Fruit fly (Drosophila melanogaster) whole organism, embryonic: ENCODE data around the gene asf1.

Source experiments
- C15 ChIP-seq: fragments of 200-800 bp; sonication (Bioruptor generic); IDR thresholded peaks from 3 replicates; pipeline ENCODE4 v1.3.6; 2022; ENCODE audit warnings: missing biosample characterization, missing genetic modification characterization
- CG11560 ChIP-seq: fragments of 200-800 bp; sonication (Bioruptor generic); IDR thresholded peaks from 3 replicates; pipeline ENCODE4 v1.3.6; 2022; ENCODE audit warnings: missing biosample characterization, missing genetic modification characterization
- CG13775 ChIP-seq: fragments of 200-800 bp; sonication (Bioruptor generic); optimal IDR thresholded peaks from 3 replicates; lab custom pipeline; 2017; ENCODE audit warnings: missing biosample characterization, mild to moderate bottlenecking, missing genetic modification characterization
- CG14014 ChIP-seq: fragments of 200-800 bp; sonication (Bioruptor generic); IDR thresholded peaks from 2 replicates; pipeline ENCODE4 v1.3.6; 2022; ENCODE audit warnings: missing biosample characterization, missing genetic modification characterization
- CG16813 ChIP-seq: fragments of 200-800 bp; sonication (Bioruptor generic); IDR thresholded peaks from 3 replicates; pipeline ENCODE4 v1.3.6; 2022; ENCODE audit warnings: missing biosample characterization, missing genetic modification characterization; ENCODE audit not compliant: partially characterized antibody
- CG17359 ChIP-seq: fragments of 200-800 bp; sonication (Bioruptor generic); optimal IDR thresholded peaks from 3 replicates; lab custom pipeline; 2018; ENCODE audit warnings: missing biosample characterization, mild to moderate bottlenecking, missing genetic modification characterization, moderate library complexity
- CG18619 ChIP-seq: fragments of 200-800 bp; sonication (Bioruptor generic); optimal IDR thresholded peaks from 3 replicates; lab custom pipeline; 2017; ENCODE audit warnings: missing biosample characterization, mild to moderate bottlenecking, missing genetic modification characterization
- CG30020 ChIP-seq: fragments of 200-800 bp; optimal IDR thresholded peaks from 2 replicates; lab custom pipeline; 2019; ENCODE audit warnings: missing biosample characterization, mild to moderate bottlenecking, missing genetic modification characterization, moderate library complexity
- CG3065 ChIP-seq: fragments of 200-800 bp; sonication (Bioruptor generic); optimal IDR thresholded peaks from 2 replicates; lab custom pipeline; 2016; ENCODE audit warnings: missing biosample characterization, missing genetic modification characterization
- CG32772 ChIP-seq: fragments of 200-800 bp; sonication (Bioruptor generic); IDR thresholded peaks from 2 replicates; pipeline ENCODE4 v1.3.6; 2022; ENCODE audit warnings: missing biosample characterization, missing genetic modification characterization
- CG4404 ChIP-seq: fragments of 200-800 bp; sonication (Bioruptor generic); IDR thresholded peaks from 2 replicates; pipeline ENCODE4 v1.3.6; 2022; ENCODE audit warnings: missing biosample characterization, missing genetic modification characterization
- CG6791 ChIP-seq: fragments of 200-800 bp; sonication (Bioruptor generic); IDR thresholded peaks from 3 replicates; pipeline ENCODE4 v1.3.6; 2022; ENCODE audit warnings: missing biosample characterization, missing genetic modification characterization; ENCODE audit not compliant: partially characterized antibody
- CG7963 ChIP-seq: fragments of 200-800 bp; sonication (Bioruptor generic); IDR thresholded peaks from 3 replicates; pipeline ENCODE4 v1.3.6; 2022; ENCODE audit warnings: missing biosample characterization, missing genetic modification characterization; ENCODE audit not compliant: partially characterized antibody
- CG7987 ChIP-seq: fragments of 200-800 bp; sonication (Bioruptor generic); optimal IDR thresholded peaks from 2 replicates; lab custom pipeline; 2018; ENCODE audit warnings: missing biosample characterization, mild to moderate bottlenecking, missing genetic modification characterization, moderate library complexity
- CG8478 ChIP-seq: fragments of >200 bp; optimal IDR thresholded peaks from 2 replicates; lab custom pipeline; 2018
- CG9932 ChIP-seq: fragments of 200-800 bp; sonication (Bioruptor generic); IDR thresholded peaks from 2 replicates; pipeline ENCODE4 v1.3.6; 2022; ENCODE audit warnings: missing biosample characterization, missing genetic modification characterization
- CTCF ChIP-seq: fragments of 200-800 bp; sonication (Bioruptor generic); optimal IDR thresholded peaks from 2 replicates; lab custom pipeline; 2017; ENCODE audit warnings: missing biosample characterization, mild to moderate bottlenecking, missing genetic modification characterization, moderate library complexity
- D19B ChIP-seq: fragments of 200-800 bp; sonication (Bioruptor generic); optimal IDR thresholded peaks from 2 replicates; lab custom pipeline; 2017; ENCODE audit warnings: missing biosample characterization, mild to moderate bottlenecking, missing genetic modification characterization
- Dfd ChIP-seq, 2 experiments: fragments of >200 bp; optimal IDR thresholded peaks; 2 replicates each; lab custom pipeline; 2017; ENCODE audit warnings: missing biosample characterization in 2 of 2, missing genetic modification characterization in 2 of 2
- Drgx ChIP-seq: fragments of 200-800 bp; sonication (Bioruptor generic); IDR thresholded peaks from 2 replicates; pipeline ENCODE4 v1.3.6; 2022; ENCODE audit warnings: missing biosample characterization, missing genetic modification characterization
- E2f2 ChIP-seq: fragments of 200-800 bp; sonication (Bioruptor generic); IDR thresholded peaks from 2 replicates; pipeline ENCODE4 v1.3.6; 2022; ENCODE audit warnings: missing biosample characterization, missing genetic modification characterization
- Ets65A ChIP-seq: fragments of 200-800 bp; sonication (Bioruptor generic); peaks from one replicate; lab custom pipeline; 2016; ENCODE audit warnings: missing biosample characterization, missing genetic modification characterization
- Gsc ChIP-seq: fragments of 200-800 bp; sonication (Bioruptor generic); IDR thresholded peaks from 2 replicates; pipeline ENCODE4 v1.3.6; 2022; ENCODE audit warnings: missing biosample characterization, missing genetic modification characterization
- H15 ChIP-seq: fragments of 200-800 bp; sonication (Bioruptor generic); IDR thresholded peaks from 3 replicates; pipeline ENCODE4 v1.3.6; 2022; ENCODE audit warnings: missing biosample characterization, missing genetic modification characterization
- Hr39 ChIP-seq: fragments of >200 bp; optimal IDR thresholded peaks from 2 replicates; lab custom pipeline; 2017
- Med ChIP-seq: fragments of 200-800 bp; sonication (Bioruptor generic); peaks from one replicate; lab custom pipeline; 2016; ENCODE audit warnings: missing biosample characterization, missing genetic modification characterization, mild to moderate bottlenecking, inconsistent platforms, moderate library complexity
- Myb ChIP-seq: fragments of 200-800 bp; sonication (Bioruptor generic); optimal IDR thresholded peaks from 2 replicates; lab custom pipeline; 2016; ENCODE audit warnings: missing biosample characterization, missing genetic modification characterization
- Pdp1 ChIP-seq, 2 experiments: fragments of 200-800 bp; sonication (Bioruptor generic); optimal IDR thresholded peaks; 3 replicates each; lab custom pipeline; 2016; ENCODE audit warnings: missing biosample characterization in 2 of 2, missing genetic modification characterization in 2 of 2, mild to moderate bottlenecking in 1 of 2, moderate library complexity in 1 of 2
- Rfx ChIP-seq: fragments of 200-800 bp; sonication (Bioruptor generic); IDR thresholded peaks from 2 replicates; pipeline ENCODE4 v1.3.6; 2022; ENCODE audit warnings: missing biosample characterization, missing genetic modification characterization
- Sry-β ChIP-seq: fragments of 200-800 bp; sonication (Bioruptor generic); optimal IDR thresholded peaks from 2 replicates; lab custom pipeline; 2018; ENCODE audit warnings: missing biosample characterization, mild to moderate bottlenecking, missing genetic modification characterization, moderate library complexity
- amos ChIP-seq: fragments of 200-800 bp; sonication (Bioruptor generic); IDR thresholded peaks from 2 replicates; pipeline ENCODE4 v1.3.6; 2022; ENCODE audit warnings: missing biosample characterization, missing genetic modification characterization; ENCODE audit not compliant: partially characterized antibody
- ash1 ChIP-seq: fragments of 200-800 bp; sonication (Bioruptor generic); optimal IDR thresholded peaks from 2 replicates; lab custom pipeline; 2018; ENCODE audit warnings: missing biosample characterization, mild to moderate bottlenecking, missing genetic modification characterization
- bsh ChIP-seq, 2 experiments: fragments of 200-800 bp; sonication (Bioruptor generic); optimal IDR thresholded peaks; 2 replicates each; lab custom pipeline; 2017 to 2018; ENCODE audit warnings: mild to moderate bottlenecking in 2 of 2, missing biosample characterization in 2 of 2, missing genetic modification characterization in 2 of 2, moderate library complexity in 1 of 2
- ftz-f1 ChIP-seq: fragments of 200-800 bp; sonication (Bioruptor generic); optimal IDR thresholded peaks from 2 replicates; lab custom pipeline; 2016; ENCODE audit warnings: missing biosample characterization, missing genetic modification characterization
- lilli ChIP-seq: fragments of 200-800 bp; sonication (Bioruptor generic); optimal IDR thresholded peaks from 3 replicates; lab custom pipeline; 2016; ENCODE audit warnings: missing biosample characterization, missing genetic modification characterization
- mirr ChIP-seq: fragments of 200-800 bp; sonication (Bioruptor generic); optimal IDR thresholded peaks from 3 replicates; lab custom pipeline; 2018; ENCODE audit warnings: missing biosample characterization, mild to moderate bottlenecking, missing genetic modification characterization
- nerfin-2 ChIP-seq: fragments of 200-800 bp; sonication (Bioruptor generic); IDR thresholded peaks from 2 replicates; pipeline ENCODE4 v1.3.6; 2022; ENCODE audit warnings: missing biosample characterization, missing genetic modification characterization; ENCODE audit not compliant: partially characterized antibody
- nom ChIP-seq: fragments of 200-800 bp; sonication (Bioruptor generic); optimal IDR thresholded peaks from 2 replicates; lab custom pipeline; 2017; ENCODE audit warnings: missing biosample characterization, missing genetic modification characterization, mild to moderate bottlenecking, moderate library complexity, missing genetic modification reagents
- pan ChIP-seq, 4 experiments: fragments of >200 bp in 3 of 4; fragments of 200-800 bp in 1 of 4; sonication (Bioruptor generic) in 1 of 4; optimal IDR thresholded peaks in 3 of 4; IDR thresholded peaks in 1 of 4; 2 replicates each; pipeline versions ENCODE4 v1.3.6 to Lab custom; 2017 to 2022; ENCODE audit warnings: missing biosample characterization in 2 of 4, missing genetic modification characterization in 2 of 4, mixed read lengths in 1 of 4
- pita ChIP-seq: fragments of 200-800 bp; sonication (Bioruptor generic); optimal IDR thresholded peaks from 2 replicates; lab custom pipeline; 2017; ENCODE audit warnings: missing biosample characterization, mild to moderate bottlenecking, missing genetic modification characterization
- ro ChIP-seq: fragments of 200-800 bp; sonication (Bioruptor generic); IDR thresholded peaks from 2 replicates; pipeline ENCODE4 v1.3.6; 2022; ENCODE audit warnings: missing biosample characterization, missing genetic modification characterization
- sens ChIP-seq: fragments of 200-800 bp; sonication (Bioruptor generic); peaks from one replicate; lab custom pipeline; 2016; ENCODE audit warnings: missing biosample characterization, missing genetic modification characterization
- sqz ChIP-seq: fragments of 200-800 bp; sonication (Bioruptor generic); optimal IDR thresholded peaks from 3 replicates; lab custom pipeline; 2018; ENCODE audit warnings: missing biosample characterization, mild to moderate bottlenecking, missing genetic modification characterization
- sr ChIP-seq: fragments of 200-800 bp; sonication (Bioruptor generic); IDR thresholded peaks from 3 replicates; pipeline ENCODE4 v1.3.6; 2022; ENCODE audit warnings: missing biosample characterization, missing genetic modification characterization
- tna ChIP-seq: fragments of 200-800 bp; sonication (Bioruptor generic); IDR thresholded peaks from 2 replicates; pipeline ENCODE4 v1.3.6; 2022; ENCODE audit warnings: missing biosample characterization, missing genetic modification characterization; ENCODE audit not compliant: partially characterized antibody
- zen2 ChIP-seq: fragments of 200-800 bp; sonication (Bioruptor generic); IDR thresholded peaks from 3 replicates; pipeline ENCODE4 v1.3.6; 2022; ENCODE audit warnings: missing biosample characterization, missing genetic modification characterization; ENCODE audit not compliant: partially characterized antibody

The asf1 gene

dm6 chr3L:19650121-19650520 is 31.4 kb downstream of the asf1 start (continued):
- TF ChIP-seq nerfin-2: peak; percentile 74; the same call in 1 of the 2 replicates
- TF ChIP-seq tna: peak; percentile 83
- TF ChIP-seq CG16813: peak; percentile 73
- no peak for TF ChIP-seq Gsc (GFP tag; lab: Robert Waterston, UW)
- TF ChIP-seq lilli (GFP tag; lab: Kevin White, UChicago): no peak
- peak; percentile 72 for TF ChIP-seq CG7963 (GFP tag; lab: Robert Waterston, UW)
- TF ChIP-seq mirr: no peak
- TF ChIP-seq D19B (GFP tag; lab: Kevin White, UChicago): peak; percentile 90
- TF ChIP-seq Dfd (GFP tag; optimal IDR thresholded peaks at IDR 0.05; lab: Kevin White, UChicago): no peak
- TF ChIP-seq zen2: peak; percentile 45; the same call in 1 of the 3 replicates

- TF ChIP-seq E2f2 (GFP tag; lab: Robert Waterston, UW): no peak
- TF ChIP-seq Pdp1 (GFP tag; optimal IDR thresholded peaks at IDR 0.05; lab: Kevin White, UChicago): peak in 1 of 2 experiments; percentile 88
- TF ChIP-seq ash1 (GFP tag; lab: Kevin White, UChicago): no peak
- peak; percentile 74 for TF ChIP-seq CTCF (GFP tag; lab: Kevin White, UChicago)
- peak; percentile 78 for TF ChIP-seq CG17359 (tag; lab: Kevin White, UChicago)
- TF ChIP-seq Myb (GFP tag; lab: Kevin White, UChicago): peak; percentile 20
- TF ChIP-seq amos (GFP tag; lab: Robert Waterston, UW): peak; percentile 25; the same call in 1 of the 2 replicates
- peak; percentile 19 for TF ChIP-seq pita (GFP tag; lab: Kevin White, UChicago)
- peak; percentile 25 for TF ChIP-seq sqz
- TF ChIP-seq Rfx (GFP tag; lab: Robert Waterston, UW): 0 out of 2 replicates have a peak, but pooled peaks have one; percentile 13
- peak; percentile 28 for TF ChIP-seq sens (GFP tag; lab: Kevin White, UChicago)
- peak; percentile 81 for TF ChIP-seq CG32772
- peak in 1 of 2 experiments; percentile 39 for TF ChIP-seq bsh (GFP tag; optimal IDR thresholded peaks at IDR 0.05; lab: Kevin White, UChicago)
- TF ChIP-seq ftz-f1 (GFP tag; lab: Kevin White, UChicago): no peak
- TF ChIP-seq C15 (GFP tag; lab: Robert Waterston, UW): 0 out of 3 replicates have a peak, but pooled peaks have one; percentile 15
- TF ChIP-seq nom (GFP tag; lab: Kevin White, UChicago): peak; percentile 77
- peak; percentile 68 for TF ChIP-seq Med
- no peak for TF ChIP-seq CG7987 (GFP tag; lab: Kevin White, UChicago)
- TF ChIP-seq H15: 0 out of 3 replicates have a peak, but pooled peaks have one; percentile 17
- TF ChIP-seq CG13775 (GFP tag; lab: Kevin White, UChicago): no peak
- no peak for TF ChIP-seq pan (optimal IDR thresholded peaks at IDR 0.05; lab: Kevin White, UChicago)
- TF ChIP-seq pan (GFP tag; optimal IDR thresholded peaks at IDR 0.05 in 1 of 2, IDR thresholded peaks at IDR 0.05 in 1 of 2): peak in 1 of 2 experiments; percentile 16
- TF ChIP-seq CG3065: peak; percentile 17
- no peak for TF ChIP-seq Sry-β (GFP tag; lab: Kevin White, UChicago)
- no peak for TF ChIP-seq ro
- TF ChIP-seq CG6791 (GFP tag; lab: Robert Waterston, UW): 0 out of 3 replicates have a peak, but pooled peaks have one; percentile 28
- peak; percentile 24; the same call in 1 of the 2 replicates for TF ChIP-seq Drgx (GFP tag; lab: Robert Waterston, UW)
These were observed 31.9 kb downstream of the asf1 start for dm6 chr3L:19650588-19650987.

dm6 chr3L:19653470-19653869 is 34.8 kb downstream of the asf1 start:
- no peak for TF ChIP-seq CG14014
- TF ChIP-seq CG30020 (tag; lab: Kevin White, UChicago): no peak
- no peak for TF ChIP-seq CG11560
- TF ChIP-seq CG18619: no peak
- TF ChIP-seq Hr39 (lab: Kevin White, UChicago): peak; percentile 89
- TF ChIP-seq Med: peak; percentile 60
- peak; percentile 46 for TF ChIP-seq CG8478 (lab: Kevin White, UChicago)
- TF ChIP-seq ro: 0 out of 2 replicates have a peak, but pooled peaks have one; percentile 5
- 0 out of 2 replicates have a peak, but pooled peaks have one; percentile 26 for TF ChIP-seq CG9932 (GFP tag; lab: Robert Waterston, UW)
- TF ChIP-seq sr (GFP tag; lab: Robert Waterston, UW): 0 out of 3 replicates have a peak, but pooled peaks have one; percentile 8
- TF ChIP-seq CG4404: 0 out of 2 replicates have a peak, but pooled peaks have one; percentile 18
- TF ChIP-seq Ets65A (GFP tag; lab: Kevin White, UChicago): peak; percentile 65
- TF ChIP-seq zen2: no peak
